Fruit fly (Drosophila melanogaster) whole organism, embryonic: ENCODE measurements around the gene Obp99a.

ENCODE experiments used
- CG10366 ChIP-seq: fragments of 200-800 bp; sonication (Bioruptor generic); IDR thresholded peaks from 2 replicates; pipeline ENCODE4 v1.3.6; 2022; ENCODE audit warnings: missing biosample characterization, missing genetic modification characterization
- CG11093 ChIP-seq: fragments of 200-800 bp; sonication (Bioruptor generic); IDR thresholded peaks from 3 replicates; pipeline ENCODE4 v1.3.6; 2022; ENCODE audit warnings: missing biosample characterization, missing genetic modification characterization
- CG11247 ChIP-seq: fragments of 200-800 bp; sonication (Bioruptor generic); IDR thresholded peaks from 2 replicates; pipeline ENCODE4 v1.3.6; 2022; ENCODE audit warnings: missing biosample characterization, missing genetic modification characterization
- CG13424 ChIP-seq: fragments of 200-800 bp; sonication (Bioruptor generic); optimal IDR thresholded peaks from 2 replicates; lab custom pipeline; 2019; ENCODE audit warnings: missing biosample characterization, mild to moderate bottlenecking, missing genetic modification characterization, moderate library complexity
- CG14050 ChIP-seq: fragments of 200-800 bp; sonication (Bioruptor generic); IDR thresholded peaks from 3 replicates; pipeline ENCODE4 v1.3.6; 2022; ENCODE audit warnings: missing biosample characterization, missing genetic modification characterization
- CG16863 ChIP-seq: fragments of 200-800 bp; sonication (Bioruptor generic); optimal IDR thresholded peaks from 3 replicates; lab custom pipeline; 2016; ENCODE audit warnings: missing biosample characterization, missing genetic modification characterization
- CG17186 ChIP-seq: fragments of 200-800 bp; sonication (Bioruptor generic); optimal IDR thresholded peaks from 3 replicates; lab custom pipeline; 2017; ENCODE audit warnings: missing biosample characterization, missing genetic modification reagents, missing genetic modification characterization
- CG17328 ChIP-seq: fragments of 200-800 bp; sonication (Bioruptor generic); IDR thresholded peaks from 2 replicates; pipeline ENCODE4 v1.3.6; 2022; ENCODE audit warnings: missing biosample characterization, missing genetic modification characterization
- CG18476 ChIP-seq: fragments of 200-800 bp; sonication (Bioruptor generic); optimal IDR thresholded peaks from 2 replicates; lab custom pipeline; 2016; ENCODE audit warnings: missing biosample characterization, mild to moderate bottlenecking, missing genetic modification characterization
- CG2678 ChIP-seq: fragments of 200-800 bp; sonication (Bioruptor generic); optimal IDR thresholded peaks from 3 replicates; lab custom pipeline; 2019; ENCODE audit warnings: missing biosample characterization, mild to moderate bottlenecking, missing genetic modification characterization, moderate library complexity
- CG43689 ChIP-seq: fragments of 200-800 bp; sonication (Bioruptor generic); IDR thresholded peaks from 2 replicates; pipeline ENCODE4 v1.3.6; 2022; ENCODE audit warnings: missing biosample characterization, missing genetic modification characterization
- CG5245 ChIP-seq: fragments of 200-800 bp; sonication (Bioruptor generic); optimal IDR thresholded peaks from 3 replicates; lab custom pipeline; 2016; ENCODE audit warnings: missing biosample characterization, missing genetic modification characterization
- CG7786 ChIP-seq: fragments of 200-800 bp; sonication (Bioruptor generic); optimal IDR thresholded peaks from 2 replicates; lab custom pipeline; 2016; ENCODE audit warnings: missing biosample characterization, missing genetic modification characterization
- D19B ChIP-seq: fragments of 200-800 bp; sonication (Bioruptor generic); optimal IDR thresholded peaks from 2 replicates; lab custom pipeline; 2017; ENCODE audit warnings: missing biosample characterization, mild to moderate bottlenecking, missing genetic modification characterization
- Drgx ChIP-seq: fragments of 200-800 bp; sonication (Bioruptor generic); IDR thresholded peaks from 2 replicates; pipeline ENCODE4 v1.3.6; 2022; ENCODE audit warnings: missing biosample characterization, missing genetic modification characterization
- E2f1 ChIP-seq: fragments of 200-800 bp; sonication (Bioruptor generic); IDR thresholded peaks from 2 replicates; pipeline ENCODE4 v1.3.6; 2022; ENCODE audit warnings: missing biosample characterization, missing genetic modification characterization
- HLH54F ChIP-seq: fragments of 200-800 bp; sonication (Bioruptor generic); optimal IDR thresholded peaks from 3 replicates; lab custom pipeline; 2016; ENCODE audit warnings: missing biosample characterization, missing genetic modification characterization
- Hey ChIP-seq: fragments of 200-800 bp; sonication (Bioruptor generic); optimal IDR thresholded peaks from 3 replicates; lab custom pipeline; 2018; ENCODE audit warnings: missing biosample characterization, mild to moderate bottlenecking, missing genetic modification characterization
- HmgD ChIP-seq: fragments of 200-800 bp; sonication (Bioruptor generic); optimal IDR thresholded peaks from 3 replicates; lab custom pipeline; 2016; ENCODE audit warnings: missing biosample characterization, missing genetic modification characterization
- NC2β ChIP-seq: fragments of 200-800 bp; sonication (Bioruptor generic); optimal IDR thresholded peaks from 2 replicates; lab custom pipeline; 2016; ENCODE audit warnings: missing biosample characterization, missing genetic modification characterization
- NfI ChIP-seq: fragments of 200-800 bp; sonication (Bioruptor generic); optimal IDR thresholded peaks from 3 replicates; lab custom pipeline; 2018; ENCODE audit warnings: missing biosample characterization, mild to moderate bottlenecking, missing genetic modification characterization, moderate library complexity
- Ravus ChIP-seq: fragments of 200-800 bp; sonication (Bioruptor generic); IDR thresholded peaks from 2 replicates; pipeline ENCODE4 v1.3.6; 2022; ENCODE audit warnings: missing biosample characterization, missing genetic modification characterization
- Sox100B ChIP-seq: fragments of 200-800 bp; sonication (Bioruptor generic); optimal IDR thresholded peaks from 3 replicates; lab custom pipeline; 2018; ENCODE audit warnings: missing biosample characterization, mild to moderate bottlenecking, missing genetic modification characterization
- Spps ChIP-seq: fragments of 200-800 bp; sonication (Bioruptor generic); optimal IDR thresholded peaks from 2 replicates; lab custom pipeline; 2018; ENCODE audit warnings: missing biosample characterization, mild to moderate bottlenecking, missing genetic modification characterization
- Trl ChIP-seq, 3 experiments: fragments of >200 bp in 2 of 3; fragments of 200-800 bp in 1 of 3; sonication (Bioruptor generic) in 1 of 3; optimal IDR thresholded peaks; 2 replicates in 1 of 3; 3 replicates in 2 of 3; lab custom pipeline; 2016 to 2017; ENCODE audit warnings: missing biosample characterization in 1 of 3, missing genetic modification characterization in 1 of 3
- Xbp1 ChIP-seq: fragments of 200-800 bp; sonication (Bioruptor generic); optimal IDR thresholded peaks from 3 replicates; lab custom pipeline; 2016; ENCODE audit warnings: missing biosample characterization, mild to moderate bottlenecking, missing genetic modification characterization
- caup ChIP-seq: fragments of 200-800 bp; sonication (Bioruptor generic); optimal IDR thresholded peaks from 3 replicates; lab custom pipeline; 2017; ENCODE audit warnings: missing biosample characterization, mild to moderate bottlenecking, missing genetic modification characterization, moderate library complexity; ENCODE audit not compliant: severe bottlenecking
- chm ChIP-seq: fragments of 200-800 bp; sonication (Bioruptor generic); IDR thresholded peaks from 2 replicates; pipeline ENCODE4 v1.3.6; 2022; ENCODE audit warnings: missing biosample characterization, missing genetic modification characterization
- ci ChIP-seq: fragments of 200-800 bp; sonication (Bioruptor generic); IDR thresholded peaks from 3 replicates; pipeline ENCODE4 v1.3.6; 2022; ENCODE audit warnings: missing biosample characterization, missing genetic modification characterization
- crc ChIP-seq: fragments of 200-800 bp; sonication (Bioruptor generic); optimal IDR thresholded peaks from 2 replicates; lab custom pipeline; 2016; ENCODE audit warnings: missing biosample characterization, missing genetic modification characterization
- cwo ChIP-seq: fragments of 200-800 bp; sonication (Bioruptor generic); optimal IDR thresholded peaks from 3 replicates; lab custom pipeline; 2017; ENCODE audit warnings: missing biosample characterization, missing genetic modification characterization, mild to moderate bottlenecking, moderate library complexity, missing genetic modification reagents
- emc ChIP-seq: fragments of 200-800 bp; sonication (Bioruptor generic); optimal IDR thresholded peaks from 2 replicates; lab custom pipeline; 2016; ENCODE audit warnings: missing biosample characterization, missing genetic modification characterization
- en ChIP-seq: fragments of 200-800 bp; sonication (Bioruptor generic); optimal IDR thresholded peaks from 2 replicates; lab custom pipeline; 2016; ENCODE audit warnings: missing biosample characterization, missing genetic modification characterization
- fd102C ChIP-seq: fragments of 200-800 bp; sonication (Bioruptor generic); optimal IDR thresholded peaks from 2 replicates; lab custom pipeline; 2018; ENCODE audit warnings: missing biosample characterization, mild to moderate bottlenecking, missing genetic modification characterization, moderate library complexity
- gfzf ChIP-seq: fragments of 200-800 bp; sonication (Bioruptor generic); optimal IDR thresholded peaks from 2 replicates; lab custom pipeline; 2016; ENCODE audit warnings: missing biosample characterization, mild to moderate bottlenecking, missing genetic modification characterization, moderate library complexity
- gt ChIP-seq: fragments of 200-800 bp; sonication (Bioruptor generic); IDR thresholded peaks from 2 replicates; pipeline ENCODE4 v1.3.6; 2022; ENCODE audit warnings: missing biosample characterization, missing genetic modification characterization
- insv ChIP-seq, 2 experiments: fragments of 200-800 bp; sonication (Bioruptor generic); optimal IDR thresholded peaks; 3 replicates each; lab custom pipeline; 2016 to 2018; ENCODE audit warnings: missing biosample characterization in 2 of 2, missing genetic modification characterization in 2 of 2
- lilli ChIP-seq: fragments of 200-800 bp; sonication (Bioruptor generic); optimal IDR thresholded peaks from 3 replicates; lab custom pipeline; 2016; ENCODE audit warnings: missing biosample characterization, missing genetic modification characterization
- p53 ChIP-seq: fragments of 200-800 bp; sonication (Bioruptor generic); optimal IDR thresholded peaks from 2 replicates; lab custom pipeline; 2016; ENCODE audit warnings: missing biosample characterization, missing genetic modification characterization
- pan ChIP-seq, 4 experiments: fragments of >200 bp in 3 of 4; fragments of 200-800 bp in 1 of 4; sonication (Bioruptor generic) in 1 of 4; optimal IDR thresholded peaks in 3 of 4; IDR thresholded peaks in 1 of 4; 2 replicates each; pipeline versions ENCODE4 v1.3.6 to Lab custom; 2017 to 2022; ENCODE audit warnings: missing biosample characterization in 2 of 4, missing genetic modification characterization in 2 of 4, mixed read lengths in 1 of 4
- pum ChIP-seq: fragments of 200-800 bp; sonication (Bioruptor generic); optimal IDR thresholded peaks from 2 replicates; lab custom pipeline; 2016; ENCODE audit warnings: missing biosample characterization, missing genetic modification characterization
- ranshi ChIP-seq: fragments of 200-800 bp; sonication (Bioruptor generic); IDR thresholded peaks from 2 replicates; pipeline ENCODE4 v1.3.6; 2022; ENCODE audit warnings: missing biosample characterization, missing genetic modification characterization
- row ChIP-seq: fragments of 200-800 bp; sonication (Bioruptor generic); IDR thresholded peaks from 3 replicates; pipeline ENCODE4 v1.3.6; 2022; ENCODE audit warnings: missing biosample characterization, missing genetic modification characterization
- toy ChIP-seq: fragments of 200-800 bp; sonication (Bioruptor generic); IDR thresholded peaks from 2 replicates; pipeline ENCODE4 v1.3.6; 2022; ENCODE audit warnings: missing biosample characterization, missing genetic modification characterization
- trem ChIP-seq: fragments of 200-800 bp; optimal IDR thresholded peaks from 3 replicates; lab custom pipeline; 2019; ENCODE audit warnings: missing biosample characterization, mild to moderate bottlenecking, missing genetic modification characterization, moderate library complexity
- unpg ChIP-seq: fragments of 200-800 bp; sonication (Bioruptor generic); optimal IDR thresholded peaks from 3 replicates; lab custom pipeline; 2018; ENCODE audit warnings: missing biosample characterization, mild to moderate bottlenecking, missing genetic modification characterization, moderate library complexity
- usp ChIP-seq: fragments of >200 bp; optimal IDR thresholded peaks from 2 replicates; lab custom pipeline; 2017; ENCODE audit warnings: missing biosample characterization, missing genetic modification characterization
- vfl ChIP-seq: fragments of 200-800 bp; sonication (Bioruptor generic); optimal IDR thresholded peaks from 2 replicates; lab custom pipeline; 2016; ENCODE audit warnings: missing biosample characterization, missing genetic modification characterization
- zen2 ChIP-seq: fragments of 200-800 bp; sonication (Bioruptor generic); IDR thresholded peaks from 3 replicates; pipeline ENCODE4 v1.3.6; 2022; ENCODE audit warnings: missing biosample characterization, missing genetic modification characterization; ENCODE audit not compliant: partially characterized antibody
- zfh1 ChIP-seq: fragments of 200-800 bp; sonication (Bioruptor generic); IDR thresholded peaks from 3 replicates; pipeline ENCODE4 v1.3.6; 2022; ENCODE audit warnings: missing biosample characterization, missing genetic modification characterization

The Obp99a gene

DNA sequence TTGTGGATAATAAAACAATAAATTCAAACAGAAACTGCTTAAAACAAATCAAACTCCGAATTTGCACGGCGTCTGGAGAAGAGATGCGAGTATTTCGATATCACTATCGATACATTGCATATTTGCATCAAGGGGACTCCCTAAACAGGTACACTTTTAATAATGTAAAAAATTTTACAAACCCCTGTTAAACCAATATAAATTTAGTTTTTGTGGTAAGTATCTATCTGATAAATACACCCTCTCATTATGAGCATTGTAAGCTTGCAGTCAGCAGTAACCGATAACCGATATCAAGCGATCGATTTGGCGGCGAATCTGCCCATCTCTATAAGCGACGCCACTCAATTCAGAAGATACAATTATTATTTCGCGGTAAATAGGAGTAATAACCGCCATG is 3.9 kb downstream of the Obp99a start, which contains the start of the genes Bub3 and Cap-D2 (continued):
- TF ChIP-seq Hey (tag; lab: Kevin White, UChicago) (no peak), Xbp1 (GFP tag; lab: Kevin White, UChicago) (peak; percentile 79), gt (GFP tag; lab: Robert Waterston, UW) (no peak), pan (optimal IDR thresholded peaks at IDR 0.05; lab: Kevin White, UChicago) (no peak), pan (GFP tag; optimal IDR thresholded peaks at IDR 0.05 in 1 of 2, IDR thresholded peaks at IDR 0.05 in 1 of 2) (peak in 1 of 2 experiments; percentile 63), emc (GFP tag; lab: Kevin White, UChicago) (no peak), Drgx (GFP tag; lab: Robert Waterston, UW) (no peak; the same call in 1 of the 2 replicates), Trl (optimal IDR thresholded peaks at IDR 0.05; lab: Kevin White, UChicago) (no peak), Trl (GFP tag; optimal IDR thresholded peaks at IDR 0.05; lab: Kevin White, UChicago) (peak; percentile 81), Sox100B (GFP tag; lab: Kevin White, UChicago) (no peak), CG17186 (GFP tag; lab: Kevin White, UChicago) (peak; percentile 16), CG10366 (GFP tag; lab: Robert Waterston, UW) (peak; percentile 66), usp (GFP tag; lab: Kevin White, UChicago) (no peak), gfzf (GFP tag; lab: Kevin White, UChicago) (peak; percentile 20), fd102C (no peak), NfI (GFP tag; lab: Kevin White, UChicago) (peak; percentile 66), CG7786 (GFP tag; lab: Kevin White, UChicago) (peak; percentile 58), Ravus (GFP tag; lab: Robert Waterston, UW) (no peak), en (GFP tag; lab: Kevin White, UChicago) (peak; percentile 50), trem (tag; lab: Kevin White, UChicago) (peak; percentile 87), lilli (GFP tag; lab: Kevin White, UChicago) (peak; percentile 83), Spps (peak; percentile 59), CG13424 (tag; lab: Kevin White, UChicago) (peak; percentile 77), insv (GFP tag; optimal IDR thresholded peaks at IDR 0.05; lab: Kevin White, UChicago) (no peak), row (GFP tag; lab: Robert Waterston, UW) (peak; percentile 91), CG5245 (GFP tag; lab: Kevin White, UChicago) (peak; percentile 46), CG18476 (GFP tag; lab: Kevin White, UChicago) (peak; percentile 70), CG43689 (GFP tag; lab: Robert Waterston, UW) (no peak), NC2β (GFP tag; lab: Kevin White, UChicago) (peak; percentile 78), HmgD (GFP tag; lab: Kevin White, UChicago) (no peak), CG2678 (tag; lab: Kevin White, UChicago) (no peak), HLH54F (GFP tag; lab: Kevin White, UChicago) (peak; percentile 72), vfl (GFP tag; lab: Kevin White, UChicago) (peak; percentile 71), CG17328 (peak; percentile 70), toy (GFP tag; lab: Robert Waterston, UW) (no peak), p53 (GFP tag; lab: Kevin White, UChicago) (peak; percentile 33), cwo (GFP tag; lab: Kevin White, UChicago) (peak; percentile 29), unpg (GFP tag; lab: Kevin White, UChicago) (peak; percentile 74), ranshi (GFP tag; lab: Robert Waterston, UW) (peak; percentile 69; the same call in 1 of the 2 replicates), caup (GFP tag; lab: Kevin White, UChicago) (peak; percentile 33), D19B (GFP tag; lab: Kevin White, UChicago) (no peak), crc (GFP tag; lab: Kevin White, UChicago) (peak; percentile 56), pum (GFP tag; lab: Kevin White, UChicago) (peak; percentile 66), CG16863 (GFP tag; lab: Kevin White, UChicago) (peak; percentile 66), zen2 (peak; percentile 61; the same call in 1 of the 3 replicates), E2f1 (GFP tag; lab: Robert Waterston, UW) (peak; percentile 44), chm (peak; percentile 68; the same call in 1 of the 2 replicates), CG11247 (GFP tag; lab: Robert Waterston, UW) (0 out of 2 replicates have a peak, but pooled peaks have one; percentile 21), zfh1 (peak; percentile 46; the same call in 1 of the 3 replicates), ci (peak; percentile 82), CG14050 (peak; percentile 70), CG11093 (peak; percentile 19; the same call in 1 of the 3 replicates)
